Worm (Caenorhabditis elegans) whole organism, late embryonic: ENCODE data around the gene T20D4.19.

Experiments
- C38D4.7 ChIP-seq: fragments of 200-800 bp; sonication (Bioruptor generic); optimal IDR thresholded peaks from 2 replicates; lab custom pipeline; 2018; ENCODE audit warnings: mild to moderate bottlenecking, missing genetic modification characterization, moderate library complexity, missing compliant biosample characterization
- F13H6.1 ChIP-seq: sonication (generic microtip); optimal IDR thresholded peaks from 2 replicates; lab custom pipeline; 2016; ENCODE audit warnings: missing genetic modification characterization, missing compliant biosample characterization
- K09A11.1 ChIP-seq: sonication (generic microtip); optimal IDR thresholded peaks from 2 replicates; lab custom pipeline; 2017; ENCODE audit warnings: antibody characterized with exemption, mild to moderate bottlenecking, missing genetic modification characterization, missing compliant biosample characterization; ENCODE audit not compliant: insufficient read depth
- Y22D7AL.16 ChIP-seq: sonication (generic microtip); optimal IDR thresholded peaks from 2 replicates; lab custom pipeline; 2016; ENCODE audit warnings: missing genetic modification characterization, missing compliant biosample characterization
- ama-1 ChIP-seq: fragments of 150-350 bp; optimal IDR thresholded peaks from 2 replicates; lab custom pipeline; 2014
- ceh-18 ChIP-seq: sonication (generic microtip); optimal IDR thresholded peaks from 2 replicates; lab custom pipeline; 2016; ENCODE audit warnings: missing genetic modification characterization, missing compliant biosample characterization
- ceh-19 ChIP-seq: fragments of 200-800 bp; sonication (Bioruptor generic); optimal IDR thresholded peaks from 2 replicates; lab custom pipeline; 2018; ENCODE audit warnings: mild to moderate bottlenecking, missing genetic modification characterization, missing compliant biosample characterization
- ceh-2 ChIP-seq: sonication (generic microtip); optimal IDR thresholded peaks from 2 replicates; lab custom pipeline; 2016; ENCODE audit warnings: missing genotype, missing genetic modification characterization, missing compliant biosample characterization
- ceh-22 ChIP-seq: sonication (generic microtip); optimal IDR thresholded peaks from 2 replicates; lab custom pipeline; 2017; ENCODE audit warnings: missing biosample characterization, missing genetic modification characterization
- ceh-30 ChIP-seq: fragments of 150-350 bp; optimal IDR thresholded peaks from 2 replicates; lab custom pipeline; 2014; ENCODE audit warnings: missing biosample characterization, missing genetic modification characterization
- ceh-6 ChIP-seq: fragments of 200-800 bp; sonication (Bioruptor generic); optimal IDR thresholded peaks from 2 replicates; lab custom pipeline; 2018; ENCODE audit warnings: mild to moderate bottlenecking, missing genetic modification characterization, missing compliant biosample characterization
- che-1 ChIP-seq: sonication (generic microtip); optimal IDR thresholded peaks from 2 replicates; lab custom pipeline; 2016; ENCODE audit warnings: mild to moderate bottlenecking, missing genetic modification characterization, missing compliant biosample characterization
- dve-1 ChIP-seq: sonication (generic microtip); optimal IDR thresholded peaks from 2 replicates; lab custom pipeline; 2017; ENCODE audit warnings: antibody characterized with exemption, mild to moderate bottlenecking, missing genetic modification characterization, missing compliant biosample characterization
- elt-4 ChIP-seq: sonication (generic microtip); optimal IDR thresholded peaks from 2 replicates; lab custom pipeline; 2016; ENCODE audit warnings: missing genetic modification characterization, missing compliant biosample characterization
- ets-4 ChIP-seq: sonication (generic microtip); optimal IDR thresholded peaks from 2 replicates; lab custom pipeline; 2016; ENCODE audit warnings: missing genetic modification characterization, missing compliant biosample characterization
- fkh-10 ChIP-seq: fragments of 150-350 bp; optimal IDR thresholded peaks from 2 replicates; lab custom pipeline; 2014; ENCODE audit warnings: missing biosample characterization, missing genetic modification reagents, missing genetic modification characterization
- hlh-30 ChIP-seq: sonication (generic microtip); optimal IDR thresholded peaks from 2 replicates; lab custom pipeline; 2017; ENCODE audit warnings: antibody characterized with exemption, missing genetic modification characterization, missing compliant biosample characterization; ENCODE audit not compliant: insufficient read depth
- hlh-8 ChIP-seq: sonication (generic microtip); optimal IDR thresholded peaks from 2 replicates; lab custom pipeline; 2016; ENCODE audit warnings: missing genotype, missing genetic modification characterization, missing compliant biosample characterization
- lim-6 ChIP-seq: sonication (generic microtip); optimal IDR thresholded peaks from 2 replicates; lab custom pipeline; 2016; ENCODE audit warnings: missing genetic modification characterization, missing compliant biosample characterization
- mec-3 ChIP-seq: sonication (generic microtip); optimal IDR thresholded peaks from 2 replicates; lab custom pipeline; 2016; ENCODE audit warnings: borderline replicate concordance, missing genetic modification characterization, missing compliant biosample characterization
- nhr-11 ChIP-seq: fragments of 150-350 bp; optimal IDR thresholded peaks from 2 replicates; lab custom pipeline; 2014; ENCODE audit warnings: missing biosample characterization, missing genetic modification characterization
- nhr-232 ChIP-seq: sonication (generic microtip); optimal IDR thresholded peaks from 2 replicates; lab custom pipeline; 2016; ENCODE audit warnings: missing genetic modification characterization, missing compliant biosample characterization
- odd-2 ChIP-seq: sonication (generic microtip); optimal IDR thresholded peaks from 2 replicates; lab custom pipeline; 2017; ENCODE audit warnings: antibody characterized with exemption, mild to moderate bottlenecking, missing genetic modification characterization, missing compliant biosample characterization
- pat-9 ChIP-seq: fragments of 200-800 bp; sonication (Bioruptor generic); optimal IDR thresholded peaks from 2 replicates; lab custom pipeline; 2018; ENCODE audit warnings: mild to moderate bottlenecking, missing genetic modification characterization, moderate library complexity, missing compliant biosample characterization
- pax-1 ChIP-seq: fragments of 150-350 bp; optimal IDR thresholded peaks from 2 replicates; lab custom pipeline; 2014; ENCODE audit warnings: missing biosample characterization, missing genetic modification characterization
- pha-4 ChIP-seq: fragments of 150-350 bp; optimal IDR thresholded peaks from 2 replicates; lab custom pipeline; 2018; ENCODE audit warnings: missing biosample characterization, missing genetic modification reagents, missing genetic modification characterization
- pqm-1 ChIP-seq: sonication (generic microtip); optimal IDR thresholded peaks from 2 replicates; lab custom pipeline; 2016; ENCODE audit warnings: missing genetic modification characterization, missing compliant biosample characterization
- pros-1 ChIP-seq: fragments of 150-350 bp; optimal IDR thresholded peaks from 2 replicates; lab custom pipeline; 2014; ENCODE audit warnings: missing biosample characterization, missing genetic modification reagents, missing genetic modification characterization
- ref-2 ChIP-seq: sonication (generic microtip); optimal IDR thresholded peaks from 2 replicates; lab custom pipeline; 2016; ENCODE audit warnings: missing genetic modification characterization, missing compliant biosample characterization
- sox-2 ChIP-seq: fragments of 200-800 bp; sonication (Bioruptor generic); IDR thresholded peaks from 2 replicates; pipeline ENCODE4 v1.3.6; 2022; ENCODE audit warnings: missing genetic modification reagents, missing genetic modification characterization, missing compliant biosample characterization
- sox-4 ChIP-seq: sonication (generic microtip); optimal IDR thresholded peaks from 2 replicates; lab custom pipeline; 2017; ENCODE audit warnings: mild to moderate bottlenecking, missing genetic modification characterization, inconsistent platforms, missing compliant biosample characterization
- syd-9 ChIP-seq: sonication (generic microtip); optimal IDR thresholded peaks from 2 replicates; lab custom pipeline; 2016; ENCODE audit warnings: mild to moderate bottlenecking, missing genetic modification characterization, moderate library complexity, missing compliant biosample characterization
- tbx-2 ChIP-seq: sonication (generic microtip); optimal IDR thresholded peaks from 2 replicates; lab custom pipeline; 2016; ENCODE audit warnings: missing genetic modification characterization, missing compliant biosample characterization
- tbx-7 ChIP-seq: sonication (generic microtip); optimal IDR thresholded peaks from 2 replicates; lab custom pipeline; 2016; ENCODE audit warnings: missing genotype, missing genetic modification characterization, missing compliant biosample characterization
- unc-3 ChIP-seq, 2 experiments: fragments of 200-800 bp in 1 of 2; sonication (Bioruptor generic) in 1 of 2; sonication (generic microtip) in 1 of 2; conservative IDR thresholded peaks in 1 of 2; optimal IDR thresholded peaks in 1 of 2; 2 replicates each; pipeline versions ENCODE4 v1.3.6 to Lab custom; 2016 to 2022; ENCODE audit warnings: missing compliant biosample characterization in 2 of 2, missing genetic modification characterization in 2 of 2, missing genetic modification reagents in 1 of 2
- unc-42 ChIP-seq: sonication (generic microtip); optimal IDR thresholded peaks from 2 replicates; lab custom pipeline; 2016; ENCODE audit warnings: missing genotype, missing genetic modification characterization, missing compliant biosample characterization
- unc-86 ChIP-seq: sonication (generic microtip); optimal IDR thresholded peaks from 2 replicates; lab custom pipeline; 2016; ENCODE audit warnings: missing genetic modification characterization, missing compliant biosample characterization
- ztf-16 ChIP-seq: sonication (generic microtip); optimal IDR thresholded peaks from 2 replicates; lab custom pipeline; 2017; ENCODE audit warnings: missing genetic modification characterization, missing compliant biosample characterization

Gene T20D4.19

ce11 chrV:3424341-3424740, 7.1 kb downstream of the T20D4.19 start, which contains the start of gene srab-21:
Gene srab-21 (minus strand): TSS chrV:3424441.
- TF ChIP-seq fkh-10 (GFP tag; lab: Kevin White, UChicago) (no peak), pax-1 (tag; lab: Kevin White, UChicago) (no peak), K09A11.1 (tag; lab: Kevin White, UChicago) (no peak)

DNA sequence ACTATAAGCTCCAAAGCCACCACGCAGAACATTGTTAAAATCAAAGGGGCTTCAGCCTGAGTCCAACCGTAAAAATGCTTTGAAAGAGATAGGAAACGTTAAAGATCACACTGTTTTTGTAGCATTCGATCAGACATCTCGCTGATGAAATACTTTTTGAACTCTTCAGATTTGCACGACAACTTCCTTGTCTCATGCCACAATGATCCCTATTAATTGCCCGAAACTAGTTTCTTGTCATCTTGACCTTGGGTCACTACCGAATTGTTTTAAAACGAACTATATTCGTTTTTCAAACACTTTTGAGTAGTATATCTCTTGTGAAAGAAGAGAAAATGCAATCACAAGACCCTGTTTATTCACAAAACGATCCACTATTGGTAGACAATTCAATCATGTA, 13.5 kb downstream of the T20D4.19 start, which contains the start of gene T20D4.3:
Gene T20D4.3, plus strand, starts transcription at position 301 of the 400 bp plus-strand sequence.
- TF ChIP-seq tbx-7 (tag; lab: Kevin White, UChicago) (no peak), syd-9 (tag; lab: Kevin White, UChicago) (no peak), ama-1 (lab: Kevin White, UChicago) (no peak), ztf-16 (tag; lab: Kevin White, UChicago) (no peak), ceh-18 (tag; lab: Kevin White, UChicago) (no peak), unc-86 (tag; lab: Kevin White, UChicago) (no peak), ceh-6 (GFP tag; lab: Kevin White, UChicago) (no peak), mec-3 (tag; lab: Kevin White, UChicago) (no peak), pat-9 (tag; lab: Kevin White, UChicago) (no peak), elt-4 (tag; lab: Kevin White, UChicago) (no peak), nhr-11 (tag; lab: Kevin White, UChicago) (no peak), unc-3 (GFP tag; conservative IDR thresholded peaks at IDR 0.05; lab: Robert Waterston, UW) (no peak), unc-3 (tag; optimal IDR thresholded peaks at IDR 0.05; lab: Kevin White, UChicago) (no peak), ceh-22 (tag; lab: Kevin White, UChicago) (no peak), ceh-30 (no peak), Y22D7AL.16 (tag; lab: Kevin White, UChicago) (no peak)

DNA sequence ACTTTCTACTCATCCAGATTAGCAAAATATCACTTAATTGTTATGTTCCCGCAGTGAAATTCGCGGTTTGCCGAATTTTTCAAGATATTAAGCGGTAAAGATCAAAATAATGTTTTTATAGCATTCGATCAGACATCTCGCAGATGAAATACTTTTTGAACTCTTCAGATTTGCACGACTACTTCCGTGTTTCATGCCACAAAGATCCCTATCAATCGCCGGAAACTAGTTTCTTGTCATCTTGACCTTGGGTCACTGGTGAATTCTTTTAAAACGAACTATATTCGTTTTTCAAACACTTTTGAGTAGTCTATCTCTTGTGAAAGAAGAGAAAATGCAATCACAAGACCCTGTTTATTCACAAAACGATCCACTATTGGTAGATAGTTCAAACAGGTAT, 18.4 kb downstream of the T20D4.19 start, which contains the start of gene txt-11:
Gene txt-11, plus strand, starts transcription at position 301 of the 400 bp plus-strand sequence.
- TF ChIP-seq sox-4 (tag; lab: Kevin White, UChicago): no peak
- no peak for TF ChIP-seq tbx-2 (tag; lab: Kevin White, UChicago)
- no peak for TF ChIP-seq pha-4 (tag; lab: Kevin White, UChicago)
- no peak for TF ChIP-seq pax-1 (tag; lab: Kevin White, UChicago)
- TF ChIP-seq nhr-232 (tag; lab: Kevin White, UChicago): no peak

DNA sequence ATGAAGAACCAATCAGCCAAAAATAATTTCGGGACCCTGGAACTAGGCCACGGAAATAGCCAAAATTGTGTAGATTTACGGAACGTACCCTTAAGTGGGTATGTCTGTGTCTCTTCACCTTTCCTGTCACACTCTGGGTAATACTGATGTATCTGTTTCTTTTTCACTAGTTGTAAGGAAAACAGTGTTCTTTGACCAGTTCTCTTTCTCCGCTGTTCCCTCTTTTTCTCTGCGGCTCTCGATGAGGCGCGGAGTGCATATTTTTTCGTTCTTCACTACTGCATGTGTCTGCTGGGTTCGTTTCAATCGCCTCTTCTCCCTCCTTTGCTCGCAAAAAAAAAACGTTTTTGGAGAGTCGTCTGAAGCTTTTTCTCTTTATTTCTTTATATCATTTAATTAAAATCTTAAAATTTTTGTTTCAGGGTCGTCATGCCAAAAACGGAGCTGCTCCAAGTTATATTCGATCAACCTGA, 21.3 kb downstream of the T20D4.19 start, which contains the start of gene arrd-22:
Gene arrd-22, plus strand, starts transcription at position 423 of the 473 bp plus-strand sequence.
- TF ChIP-seq lim-6 (no peak), che-1 (no peak), syd-9 (tag; lab: Kevin White, UChicago) (no peak), ref-2 (no peak), tbx-7 (tag; lab: Kevin White, UChicago) (no peak), hlh-8 (tag; lab: Kevin White, UChicago) (no peak), tbx-2 (tag; lab: Kevin White, UChicago) (no peak), unc-3 (GFP tag; conservative IDR thresholded peaks at IDR 0.05; lab: Robert Waterston, UW) (no peak), unc-3 (tag; optimal IDR thresholded peaks at IDR 0.05; lab: Kevin White, UChicago) (no peak), unc-86 (tag; lab: Kevin White, UChicago) (no peak), pros-1 (tag; lab: Kevin White, UChicago) (no peak)

- no peak for TF ChIP-seq ceh-19 (GFP tag; lab: Kevin White, UChicago)
- no peak for TF ChIP-seq F13H6.1 (tag; lab: Kevin White, UChicago)
- TF ChIP-seq ref-2: no peak
- TF ChIP-seq pha-4 (tag; lab: Kevin White, UChicago): no peak
- TF ChIP-seq dve-1 (tag; lab: Kevin White, UChicago): no peak
- TF ChIP-seq che-1: no peak
- TF ChIP-seq pqm-1: no peak
- no peak for TF ChIP-seq unc-42 (tag; lab: Kevin White, UChicago)
- TF ChIP-seq sox-4 (tag; lab: Kevin White, UChicago): no peak
- TF ChIP-seq odd-2 (tag; lab: Kevin White, UChicago): no peak
- TF ChIP-seq ets-4 (tag; lab: Kevin White, UChicago): no peak
- TF ChIP-seq C38D4.7 (GFP tag; lab: Kevin White, UChicago): no peak
- no peak for TF ChIP-seq ceh-2 (tag; lab: Kevin White, UChicago)
- TF ChIP-seq hlh-30 (tag; lab: Kevin White, UChicago): no peak
- no peak for TF ChIP-seq sox-2
Observed at ce11 chrV:3409498-3409897, 21.9 kb downstream of the T20D4.19 start.
